Fruit fly (Drosophila melanogaster): ENCODE results near the gene toc.

toc gene

dm6 chr2L:3057951-3058771 lies 86.4 kb downstream of the toc start (continued):
- peak; percentile 41; the same call in 1 of the 2 replicates for TF ChIP-seq crol (GFP tag; IDR thresholded peaks at IDR 0.05)
- TF ChIP-seq CG6689 (GFP tag; IDR thresholded peaks at IDR 0.05): 0 out of 2 replicates have a peak, but pooled peaks have one; percentile 10
- TF ChIP-seq Drgx (GFP tag; IDR thresholded peaks at IDR 0.05): no peak
- no peak for TF ChIP-seq CG15269 (tag; optimal IDR thresholded peaks at IDR 0.05)
- TF ChIP-seq cwo (GFP tag; optimal IDR thresholded peaks at IDR 0.05): peak; percentile 90
- peak; percentile 89 for TF ChIP-seq gro (GFP tag; optimal IDR thresholded peaks at IDR 0.05)
- no peak for TF ChIP-seq CG8290 (GFP tag; optimal IDR thresholded peaks at IDR 0.05)
- peak in 1 of 2 experiments; percentile 18 for TF ChIP-seq CG8290 (tag; optimal IDR thresholded peaks at IDR 0.05)
- TF ChIP-seq CG13894 (tag; optimal IDR thresholded peaks at IDR 0.05): no peak
- TF ChIP-seq Pdp1 (GFP tag; optimal IDR thresholded peaks at IDR 0.05): peak in 1 of 2 experiments; percentile 64
- TF ChIP-seq cg (GFP tag; optimal IDR thresholded peaks at IDR 0.05): peak; percentile 41
- TF ChIP-seq CG4328 (GFP tag; optimal IDR thresholded peaks at IDR 0.05): peak; percentile 41
- 0 out of 2 replicates have a peak, but pooled peaks have one; percentile 22 for TF ChIP-seq CG9932 (GFP tag; IDR thresholded peaks at IDR 0.05)
- peak in 1 of 2 experiments; percentile 13 for TF ChIP-seq chif (GFP tag; optimal IDR thresholded peaks at IDR 0.05)
- TF ChIP-seq BtbVII (GFP tag; optimal IDR thresholded peaks at IDR 0.05): no peak
- no peak for TF ChIP-seq CG11723 (GFP tag; optimal IDR thresholded peaks at IDR 0.05)
- peak; percentile 5; the same call in 1 of the 2 replicates for TF ChIP-seq onecut (GFP tag; IDR thresholded peaks at IDR 0.05)
- TF ChIP-seq wek (GFP tag; optimal IDR thresholded peaks at IDR 0.05): peak; percentile 27
- TF ChIP-seq D (optimal IDR thresholded peaks at IDR 0.05): no peak
- TF ChIP-seq D (GFP tag; optimal IDR thresholded peaks at IDR 0.05): peak; percentile 0
- peak; percentile 2 for TF ChIP-seq CG15696 (tag; optimal IDR thresholded peaks at IDR 0.05)
- no peak for TF ChIP-seq Abd-B (GFP tag; optimal IDR thresholded peaks at IDR 0.05)
- TF ChIP-seq sug (tag; optimal IDR thresholded peaks at IDR 0.05): peak; percentile 93
- peak in 1 of 2 experiments; percentile 50 for TF ChIP-seq Eip74EF (GFP tag; optimal IDR thresholded peaks at IDR 0.05)
- no peak for TF ChIP-seq CG2199 (GFP tag; IDR thresholded peaks at IDR 0.05)
- peak; percentile 71 for TF ChIP-seq GATAe (GFP tag; conservative IDR thresholded peaks at IDR 0.05)
- no peak for TF ChIP-seq CG11398 (GFP tag; optimal IDR thresholded peaks at IDR 0.05)
- peak; percentile 32 for TF ChIP-seq CG12769 (tag; optimal IDR thresholded peaks at IDR 0.05)
- peak; percentile 41 for TF ChIP-seq kay (GFP tag; optimal IDR thresholded peaks at IDR 0.05)
- TF ChIP-seq Vsx1 (GFP tag; optimal IDR thresholded peaks at IDR 0.05): peak; percentile 98
- peak; percentile 4 for TF ChIP-seq ash1 (GFP tag; optimal IDR thresholded peaks at IDR 0.05)
- TF ChIP-seq CG34376 (GFP tag; optimal IDR thresholded peaks at IDR 0.05): peak; percentile 94
- TF ChIP-seq Hr78 (GFP tag; optimal IDR thresholded peaks at IDR 0.05): peak in 1 of 2 experiments; percentile 40
- 0 out of 2 replicates have a peak, but pooled peaks have one; percentile 10 for TF ChIP-seq stc (GFP tag; IDR thresholded peaks at IDR 0.05)
- peak; percentile 97 for TF ChIP-seq exex (tag; optimal IDR thresholded peaks at IDR 0.05)
- TF ChIP-seq klu (GFP tag; IDR thresholded peaks at IDR 0.05): no peak
- peak; percentile 58 for TF ChIP-seq Med (GFP tag)
- 0 out of 3 replicates have a peak, but pooled peaks have one; percentile 19 for TF ChIP-seq vnd (GFP tag; IDR thresholded peaks at IDR 0.05; ENCODE audit: partially characterized antibody)
- TF ChIP-seq Dek (tag; optimal IDR thresholded peaks at IDR 0.05): peak; percentile 16
- no peak for TF ChIP-seq CG16813 (GFP tag; IDR thresholded peaks at IDR 0.05; ENCODE audit: partially characterized antibody)
- TF ChIP-seq CG6765 (GFP tag; optimal IDR thresholded peaks at IDR 0.05): no peak
- peak; percentile 78 for TF ChIP-seq ftz-f1 (GFP tag; optimal IDR thresholded peaks at IDR 0.05)
- no peak for TF ChIP-seq sima (GFP tag; optimal IDR thresholded peaks at IDR 0.05)
- TF ChIP-seq Adf1 (GFP tag; IDR thresholded peaks at IDR 0.05): peak; percentile 25; the same call in 1 of the 2 replicates
- TF ChIP-seq kni (GFP tag; optimal IDR thresholded peaks at IDR 0.05): peak; percentile 58
- peak; percentile 1 for TF ChIP-seq Asciz (GFP tag; optimal IDR thresholded peaks at IDR 0.05)
- TF ChIP-seq CG10543 (GFP tag; optimal IDR thresholded peaks at IDR 0.05): peak; percentile 61
